Fruit fly (Drosophila melanogaster): Measurements from ENCODE around the gene RpL27A.

- TF ChIP-seq psq (optimal IDR thresholded peaks at IDR 0.05) (no peak), h (optimal IDR thresholded peaks at IDR 0.05) (no peak), Myc (optimal IDR thresholded peaks at IDR 0.05) (no peak), Sin3A (optimal IDR thresholded peaks at IDR 0.05) (no peak), ttk (optimal IDR thresholded peaks at IDR 0.05) (no peak)
These were observed 5.2 kb upstream of the RpL27A start, which contains the start of the genes CG15443 and Paris for dm6 chr2L:4463323-4463722.
